Fruit fly (Drosophila melanogaster): ENCODE results near the gene Pde9.

- no peak for TF ChIP-seq CTCF (optimal IDR thresholded peaks at IDR 0.05)
- no peak for TF ChIP-seq CG8478 (optimal IDR thresholded peaks at IDR 0.05)
Observed at dm6 chrX:12760466-12761133, 136.5 kb downstream of the Pde9 start, which contains the start of gene Paics.

Data from S2 (cell line).